Worm (Caenorhabditis elegans) whole organism, L4 larva: Measurements from ENCODE around the gene sri-2.

Source experiments
- D1046.2 ChIP-seq: fragments of 200-800 bp; sonication (Bioruptor generic); IDR thresholded peaks from 2 replicates; pipeline ENCODE4 v1.3.6; 2022; ENCODE audit warnings: missing genetic modification characterization, missing compliant biosample characterization
- F44E2.7 ChIP-seq: fragments of 200-800 bp; sonication (Bioruptor generic); IDR thresholded peaks from 2 replicates; pipeline ENCODE4 v2.1.2; 2022; ENCODE audit warnings: missing genetic modification characterization, missing compliant biosample characterization
- Y105C5A.15 ChIP-seq: fragments of 200-800 bp; sonication (Bioruptor generic); IDR thresholded peaks from 2 replicates; pipeline ENCODE4 v1.3.6; 2022; ENCODE audit warnings: missing genetic modification characterization, missing compliant biosample characterization
- Y75B8A.6 ChIP-seq: fragments of 200-800 bp; sonication (Bioruptor generic); IDR thresholded peaks from 2 replicates; pipeline ENCODE4 v1.3.6; 2022; ENCODE audit warnings: missing genetic modification reagents, missing genetic modification characterization, missing compliant biosample characterization
- ZK337.2 ChIP-seq: fragments of 200-800 bp; sonication (Bioruptor generic); IDR thresholded peaks from 2 replicates; pipeline ENCODE4 v1.3.6; 2022; ENCODE audit warnings: missing genetic modification reagents, missing genetic modification characterization, missing compliant biosample characterization
- aha-1 ChIP-seq: fragments of 150-350 bp; peaks from one replicate; lab custom pipeline; 2014; ENCODE audit warnings: missing biosample characterization, missing genetic modification characterization
- ama-1 ChIP-seq: fragments of 150-350 bp; optimal IDR thresholded peaks from 2 replicates; lab custom pipeline; 2014; ENCODE audit warnings: inconsistent platforms, mixed read lengths
- arid-1 ChIP-seq: fragments of 200-800 bp; sonication (Bioruptor generic); conservative IDR thresholded peaks from 2 replicates; pipeline ENCODE4 v1.3.6; 2022; ENCODE audit warnings: missing genetic modification reagents, missing genetic modification characterization, missing compliant biosample characterization
- ceh-28 ChIP-seq: fragments of 150-350 bp; optimal IDR thresholded peaks from 2 replicates; lab custom pipeline; 2014; ENCODE audit warnings: missing biosample characterization, missing genetic modification reagents, missing genetic modification characterization
- ceh-44 ChIP-seq: fragments of 200-800 bp; sonication (Bioruptor generic); IDR thresholded peaks from 2 replicates; pipeline ENCODE4 v1.3.6; 2022; ENCODE audit warnings: missing genetic modification reagents, missing genetic modification characterization, missing compliant biosample characterization
- ceh-62 ChIP-seq: sonication (generic microtip); optimal IDR thresholded peaks from 2 replicates; lab custom pipeline; 2017; ENCODE audit warnings: missing biosample characterization, missing genetic modification characterization
- ces-1 ChIP-seq: fragments of 150-350 bp; sonication (generic microtip); optimal IDR thresholded peaks from 4 replicates; lab custom pipeline; 2014; ENCODE audit warnings: missing biosample characterization, missing genetic modification reagents, missing genetic modification characterization
- daf-12 ChIP-seq: fragments of 150-350 bp; optimal IDR thresholded peaks from 2 replicates; lab custom pipeline; 2014; ENCODE audit warnings: missing biosample characterization, missing genetic modification reagents, missing genetic modification characterization
- daf-16 ChIP-seq, 3 experiments: sonication (generic microtip); optimal IDR thresholded peaks; 2 replicates each; lab custom pipeline; 2016 to 2017; ENCODE audit warnings: missing genetic modification characterization in 3 of 3, missing genetic modification reagents in 3 of 3, mild to moderate bottlenecking in 2 of 3, missing compliant biosample characterization in 2 of 3, missing biosample characterization in 1 of 3, moderate library complexity in 1 of 3
- daf-19 ChIP-seq: fragments of 200-800 bp; sonication (Bioruptor generic); conservative IDR thresholded peaks from 2 replicates; pipeline ENCODE4 v1.3.6; 2022; ENCODE audit warnings: missing genetic modification characterization, missing compliant biosample characterization
- dpl-1 ChIP-seq: fragments of 150-350 bp; optimal IDR thresholded peaks from 2 replicates; lab custom pipeline; 2014; ENCODE audit warnings: missing biosample characterization, missing genetic modification reagents, missing genetic modification characterization
- egl-27 ChIP-seq: sonication (generic microtip); optimal IDR thresholded peaks from 3 replicates; lab custom pipeline; 2017; ENCODE audit warnings: missing biosample characterization, missing genetic modification reagents, missing genetic modification characterization
- egl-43 ChIP-seq: fragments of 200-800 bp; sonication (Bioruptor generic); IDR thresholded peaks from 2 replicates; pipeline ENCODE4 v1.3.6; 2022; ENCODE audit warnings: missing genetic modification reagents, missing genetic modification characterization, missing compliant biosample characterization
- fkh-10 ChIP-seq: fragments of 150-350 bp; optimal IDR thresholded peaks from 2 replicates; lab custom pipeline; 2014; ENCODE audit warnings: missing biosample characterization, missing genetic modification reagents, missing genetic modification characterization
- gei-8 ChIP-seq: fragments of 200-800 bp; sonication (Bioruptor generic); optimal IDR thresholded peaks from 2 replicates; lab custom pipeline; 2018; ENCODE audit warnings: mild to moderate bottlenecking, missing genetic modification characterization, missing compliant biosample characterization
- hif-1 ChIP-seq, 2 experiments: sonication (generic microtip); optimal IDR thresholded peaks; 2 replicates each; lab custom pipeline; 2016 to 2017; ENCODE audit warnings: missing compliant biosample characterization in 2 of 2, missing genetic modification characterization in 2 of 2, missing genetic modification reagents in 2 of 2, missing genotype in 2 of 2, mild to moderate bottlenecking in 1 of 2
- hlh-30 ChIP-seq: sonication (generic microtip); optimal IDR thresholded peaks from 2 replicates; lab custom pipeline; 2017; ENCODE audit warnings: antibody characterized with exemption, mild to moderate bottlenecking, missing genetic modification characterization, missing compliant biosample characterization; ENCODE audit not compliant: insufficient read depth
- jun-1 ChIP-seq: fragments of 150-350 bp; optimal IDR thresholded peaks from 2 replicates; lab custom pipeline; 2014; ENCODE audit warnings: missing biosample characterization, missing genetic modification reagents, missing genetic modification characterization
- lim-7 ChIP-seq: fragments of 200-800 bp; sonication (Bioruptor generic); IDR thresholded peaks from 2 replicates; pipeline ENCODE4 v1.3.6; 2022; ENCODE audit warnings: missing genetic modification characterization, missing compliant biosample characterization
- lin-13 ChIP-seq: fragments of 150-350 bp; optimal IDR thresholded peaks from 2 replicates; lab custom pipeline; 2014; ENCODE audit warnings: missing biosample characterization, missing genetic modification reagents, missing genetic modification characterization
- lin-29 ChIP-seq: fragments of 200-800 bp; sonication (Bioruptor generic); IDR thresholded peaks from 2 replicates; pipeline ENCODE4 v1.3.6; 2022; ENCODE audit warnings: missing genetic modification reagents, missing genetic modification characterization, missing compliant biosample characterization
- lin-38 ChIP-seq: fragments of 200-800 bp; sonication (Bioruptor generic); IDR thresholded peaks from 2 replicates; pipeline ENCODE4 v1.3.6; 2022; ENCODE audit warnings: missing genetic modification reagents, missing genetic modification characterization, missing compliant biosample characterization
- lin-39 ChIP-seq: fragments of 150-350 bp; optimal IDR thresholded peaks from 2 replicates; lab custom pipeline; 2014; ENCODE audit warnings: missing biosample characterization, missing genetic modification reagents, missing genetic modification characterization
- madf-5 ChIP-seq, 2 experiments: fragments of 200-800 bp; sonication (Bioruptor generic); IDR thresholded peaks; 2 replicates each; pipeline ENCODE4 v1.3.6; 2022; ENCODE audit warnings: missing compliant biosample characterization in 2 of 2, missing genetic modification characterization in 2 of 2
- mes-2 ChIP-seq: sonication (generic microtip); optimal IDR thresholded peaks from 2 replicates; lab custom pipeline; 2016; ENCODE audit warnings: missing genotype, mild to moderate bottlenecking, missing genetic modification characterization, missing compliant biosample characterization; ENCODE audit not compliant: poor library complexity, severe bottlenecking
- mxl-2 ChIP-seq: fragments of 200-800 bp; sonication (Bioruptor generic); conservative IDR thresholded peaks from 2 replicates; pipeline ENCODE4 v1.3.6; 2022; ENCODE audit warnings: missing genetic modification reagents, missing genetic modification characterization, missing compliant biosample characterization
- nhr-28 ChIP-seq: fragments of 150-350 bp; optimal IDR thresholded peaks from 2 replicates; lab custom pipeline; 2014; ENCODE audit warnings: missing biosample characterization, missing genetic modification characterization
- nhr-48 ChIP-seq: sonication (generic microtip); optimal IDR thresholded peaks from 2 replicates; lab custom pipeline; 2016; ENCODE audit warnings: mild to moderate bottlenecking, missing genetic modification characterization, missing compliant biosample characterization
- nhr-6 ChIP-seq: fragments of 150-350 bp; optimal IDR thresholded peaks from 2 replicates; lab custom pipeline; 2014; ENCODE audit warnings: missing biosample characterization, missing genetic modification characterization
- pha-4 ChIP-seq, 2 experiments: fragments of 150-350 bp in 1 of 2; fragments of 200-800 bp in 1 of 2; sonication (Bioruptor generic) in 1 of 2; IDR thresholded peaks in 1 of 2; optimal IDR thresholded peaks in 1 of 2; 2 replicates each; pipeline versions ENCODE4 v1.3.6 to Lab custom; 2014 to 2022; ENCODE audit warnings: missing genetic modification characterization in 2 of 2, missing genetic modification reagents in 2 of 2, missing biosample characterization in 1 of 2, missing compliant biosample characterization in 1 of 2
- rbr-2 ChIP-seq: sonication (generic microtip); optimal IDR thresholded peaks from 2 replicates; lab custom pipeline; 2016; ENCODE audit warnings: missing genotype, missing genetic modification characterization, missing compliant biosample characterization
- saeg-2 ChIP-seq: fragments of 200-800 bp; sonication (Bioruptor generic); IDR thresholded peaks from 2 replicates; pipeline ENCODE4 v1.3.6; 2022; ENCODE audit warnings: missing genetic modification reagents, missing genetic modification characterization, missing compliant biosample characterization
- set-16 ChIP-seq: fragments of 200-800 bp; sonication (Bioruptor generic); IDR thresholded peaks from 2 replicates; pipeline ENCODE4 v1.3.6; 2022; ENCODE audit warnings: missing genetic modification reagents, missing genetic modification characterization, missing compliant biosample characterization
- snpc-4 ChIP-seq: fragments of 150-350 bp; optimal IDR thresholded peaks from 2 replicates; lab custom pipeline; 2014; ENCODE audit warnings: missing biosample characterization, missing genetic modification characterization
- spr-1 ChIP-seq: sonication (generic microtip); optimal IDR thresholded peaks from 2 replicates; lab custom pipeline; 2016; ENCODE audit warnings: mild to moderate bottlenecking, missing genetic modification characterization, missing compliant biosample characterization
- tra-1 ChIP-seq: fragments of 200-800 bp; sonication (Bioruptor generic); IDR thresholded peaks from 2 replicates; pipeline ENCODE4 v1.3.6; 2022; ENCODE audit warnings: missing genetic modification reagents, missing genetic modification characterization, missing compliant biosample characterization
- zag-1 ChIP-seq: fragments of 150-350 bp; optimal IDR thresholded peaks from 2 replicates; lab custom pipeline; 2014; ENCODE audit warnings: missing biosample characterization, missing genetic modification characterization
- zip-2 ChIP-seq: fragments of 150-350 bp; optimal IDR thresholded peaks from 2 replicates; lab custom pipeline; 2014; ENCODE audit warnings: missing biosample characterization, missing genetic modification characterization
- ztf-11 ChIP-seq: fragments of 150-350 bp; optimal IDR thresholded peaks from 2 replicates; lab custom pipeline; 2014; ENCODE audit warnings: missing biosample characterization, missing genetic modification characterization

The sri-2 gene

DNA sequence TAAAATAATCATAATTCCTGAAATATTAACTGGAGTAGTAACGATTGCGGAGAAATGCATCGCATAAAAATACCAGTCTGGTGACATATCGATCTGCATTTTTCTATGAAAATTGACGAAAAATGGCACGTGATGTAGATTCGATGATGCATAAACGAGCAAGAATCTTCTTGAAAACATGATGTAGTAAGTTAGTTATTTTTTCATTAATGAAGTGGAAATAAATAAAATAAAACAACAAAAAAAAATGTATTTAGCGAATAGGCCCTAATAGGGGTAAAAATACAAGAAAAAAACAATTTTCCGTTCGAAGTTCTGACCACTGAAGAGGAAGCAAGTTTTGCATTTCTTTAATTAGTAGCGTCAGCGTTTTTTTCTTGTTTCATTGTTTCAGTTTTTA lies at the start of gene sri-2:
sri-2 (minus strand) TSS at position 101 of the 400 bp plus-strand sequence.
- TF ChIP-seq daf-12 (tag; lab: Kevin White, UChicago) (no peak), fkh-10 (no peak), aha-1 (tag; lab: Kevin White, UChicago) (peak; percentile 21), zip-2 (tag; lab: Kevin White, UChicago) (no peak), ama-1 (no peak)

DNA sequence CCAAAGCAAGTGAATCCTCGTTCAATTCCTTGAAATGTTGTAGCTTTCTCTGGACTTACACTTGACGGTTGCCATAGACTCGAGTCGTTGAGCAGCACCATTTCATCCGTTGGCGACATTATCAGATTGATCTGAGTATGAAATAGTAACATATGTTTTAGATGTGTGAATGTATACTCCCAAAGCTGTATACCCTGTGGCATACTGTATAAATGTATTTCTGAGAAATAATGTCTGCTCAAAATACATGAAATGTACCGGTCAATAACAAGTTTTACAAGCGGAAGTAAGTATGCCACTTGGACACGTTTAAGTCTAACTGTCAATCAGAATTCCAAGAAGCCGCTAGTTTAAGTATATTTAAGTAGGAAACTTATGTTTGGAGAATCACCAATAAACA lies 44.5 kb upstream of the sri-2 start, which contains the start of gene str-233:
str-233 (minus strand) TSS at position 101 of the 400 bp plus-strand sequence.
- no peak for TF ChIP-seq ceh-62 (tag; lab: Kevin White, UChicago)
- no peak for TF ChIP-seq lin-13 (GFP tag; lab: Kevin White, UChicago)
- TF ChIP-seq ama-1: no peak

DNA sequence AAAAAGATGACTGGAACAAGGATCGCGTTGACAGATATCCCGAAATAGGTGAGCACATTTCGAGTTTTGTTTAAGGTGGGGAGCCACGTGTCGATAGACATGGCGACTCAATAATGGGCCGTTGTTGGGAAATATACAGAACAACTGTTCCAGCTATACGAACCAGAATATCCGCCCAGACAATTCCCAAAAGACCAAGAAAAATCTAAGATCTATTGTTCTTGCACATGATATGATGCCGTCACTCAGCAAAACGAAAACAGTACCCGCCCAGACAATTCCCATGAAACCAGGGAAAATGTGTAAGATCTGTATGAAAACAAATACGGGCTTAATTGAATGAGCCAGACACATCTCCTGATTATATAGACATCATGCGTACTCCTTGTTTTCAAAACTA lies 42.5 kb upstream of the sri-2 start, which contains the start of gene str-231:
str-231 (minus strand) TSS at position 101 of the 400 bp plus-strand sequence.
- TF ChIP-seq gei-8 (no peak), nhr-48 (tag; lab: Kevin White, UChicago) (no peak), ces-1 (no peak), daf-12 (tag; lab: Kevin White, UChicago) (no peak), mxl-2 (GFP tag; lab: Robert Waterston, UW) (no peak), tra-1 (GFP tag; lab: Robert Waterston, UW) (no peak), Y105C5A.15 (no peak), F44E2.7 (GFP tag; lab: Robert Waterston, UW) (no peak), D1046.2 (GFP tag; lab: Robert Waterston, UW) (no peak), set-16 (GFP tag; lab: Robert Waterston, UW) (no peak), lin-29 (no peak), hif-1 (tag; optimal IDR thresholded peaks at IDR 0.05; lab: Kevin White, UChicago) (no peak), jun-1 (no peak)
- TF ChIP-seq, all 104 proteins: peak for 0

DNA sequence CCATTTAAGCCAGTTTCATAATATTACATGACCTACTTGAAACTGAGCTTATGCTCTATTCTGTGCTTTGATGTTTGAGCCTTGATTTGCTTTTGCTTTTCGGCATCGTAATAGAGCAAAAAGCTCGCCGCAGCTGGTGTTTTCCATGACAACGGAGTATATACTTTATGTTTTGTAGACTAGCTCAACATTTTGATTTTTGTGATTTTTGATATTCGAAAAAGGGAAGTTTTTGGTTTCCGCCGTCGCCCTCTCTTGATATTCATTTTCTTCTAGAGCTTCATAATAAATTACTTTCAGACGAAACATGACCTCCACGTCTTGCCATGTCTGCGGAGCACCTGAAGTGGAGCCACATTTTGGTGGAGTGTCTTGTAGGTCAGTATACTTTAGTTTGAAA lies 37.3 kb upstream of the sri-2 start, which contains the start of gene nhr-63:
nhr-63 (plus strand) TSS at position 301 of the 400 bp plus-strand sequence.
- TF ChIP-seq snpc-4 (no peak), mes-2 (tag; lab: Kevin White, UChicago) (no peak), aha-1 (tag; lab: Kevin White, UChicago) (no peak), dpl-1 (GFP tag; lab: Kevin White, UChicago) (no peak), lin-38 (GFP tag; lab: Robert Waterston, UW) (no peak), daf-16 (GFP tag; optimal IDR thresholded peaks at IDR 0.05; lab: Kevin White, UChicago) (no peak), daf-16 (tag; optimal IDR thresholded peaks at IDR 0.05; lab: Kevin White, UChicago) (no peak), ceh-44 (GFP tag; lab: Robert Waterston, UW) (no peak), spr-1 (tag; lab: Kevin White, UChicago) (no peak), saeg-2 (GFP tag; lab: Robert Waterston, UW) (no peak), ama-1 (no peak), ceh-28 (no peak), egl-43 (no peak), lim-7 (GFP tag; lab: Robert Waterston, UW) (no peak), egl-27 (no peak), rbr-2 (no peak), Y75B8A.6 (GFP tag; lab: Robert Waterston, UW) (no peak), ztf-11 (tag; lab: Kevin White, UChicago) (no peak), D1046.2 (GFP tag; lab: Robert Waterston, UW) (no peak), lin-39 (no peak)
- TF ChIP-seq, all 104 proteins: peak for 0

DNA sequence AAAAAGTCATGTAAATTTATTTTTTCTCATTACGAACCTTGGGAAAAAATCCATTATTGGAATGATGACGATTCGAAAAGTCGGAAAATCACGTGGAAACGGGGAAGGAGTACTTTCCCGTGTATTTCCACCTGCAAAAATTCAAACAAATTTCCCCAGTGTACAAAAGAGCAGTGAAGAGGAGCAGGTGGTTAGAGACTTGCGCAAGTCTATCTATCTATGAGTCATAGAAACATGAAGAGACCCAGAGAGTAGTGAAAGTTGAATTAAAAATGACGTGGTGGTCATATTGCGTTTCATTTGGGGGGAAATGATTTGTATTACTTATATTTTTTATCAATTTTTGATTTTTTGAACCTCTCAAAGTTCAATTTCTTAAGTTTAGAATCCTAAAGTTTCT lies 35.4 kb upstream of the sri-2 start, which contains the start of gene nhr-50:
nhr-50 (minus strand) TSS at position 199 of the 400 bp plus-strand sequence.
- TF ChIP-seq nhr-6 (tag; lab: Kevin White, UChicago): peak; percentile 93
- TF ChIP-seq nhr-48 (tag; lab: Kevin White, UChicago): peak; percentile 44
- no peak for TF ChIP-seq egl-27
- peak; percentile 80 for TF ChIP-seq hlh-30 (tag; lab: Kevin White, UChicago)
- TF ChIP-seq arid-1 (GFP tag; lab: Robert Waterston, UW): 0 out of 2 replicates have a peak, but pooled peaks have one; percentile 8
- no peak for TF ChIP-seq fkh-10
- TF ChIP-seq nhr-28 (tag; lab: Kevin White, UChicago): peak; percentile 67
- TF ChIP-seq jun-1: peak; percentile 18
- TF ChIP-seq ZK337.2 (GFP tag; lab: Robert Waterston, UW): no peak
- TF ChIP-seq madf-5 (GFP tag; IDR thresholded peaks at IDR 0.05; lab: Robert Waterston, UW): no peak
- TF ChIP-seq daf-19 (GFP tag; lab: Robert Waterston, UW): 0 out of 2 replicates have a peak, but pooled peaks have one; percentile 51
- no peak for TF ChIP-seq pha-4 (GFP tag; IDR thresholded peaks at IDR 0.05; lab: Robert Waterston, UW)
- peak; percentile 86 for TF ChIP-seq pha-4 (tag; optimal IDR thresholded peaks at IDR 0.05; lab: Kevin White, UChicago)
- TF ChIP-seq Y75B8A.6 (GFP tag; lab: Robert Waterston, UW): no peak
- no peak for TF ChIP-seq zag-1 (tag; lab: Kevin White, UChicago)
